Worm (Caenorhabditis elegans) whole organism, young adult: ENCODE measurements around the gene tatn-1.

ENCODE experiments used
- B0035.1 ChIP-seq: sonication (generic microtip); optimal IDR thresholded peaks from 2 replicates; lab custom pipeline; 2016; ENCODE audit warnings: missing genetic modification characterization, mild to moderate bottlenecking, missing compliant biosample characterization, missing genotype, missing genetic modification reagents
- C17E4.6 ChIP-seq: fragments of 200-800 bp; sonication (Bioruptor generic); IDR thresholded peaks from 2 replicates; pipeline ENCODE4 v1.3.6; 2022; ENCODE audit warnings: missing genetic modification reagents, missing genetic modification characterization, missing compliant biosample characterization
- D2030.7 ChIP-seq: fragments of 200-800 bp; sonication (Bioruptor generic); IDR thresholded peaks from 2 replicates; pipeline ENCODE4 v1.3.6; 2022; ENCODE audit warnings: missing genetic modification reagents, missing genetic modification characterization, missing compliant biosample characterization
- F10E7.11 ChIP-seq: sonication (generic microtip); optimal IDR thresholded peaks from 2 replicates; lab custom pipeline; 2017; ENCODE audit warnings: mild to moderate bottlenecking, missing genetic modification characterization, moderate library complexity, missing compliant biosample characterization
- F52B5.7 ChIP-seq: sonication (generic microtip); optimal IDR thresholded peaks from 2 replicates; lab custom pipeline; 2016; ENCODE audit warnings: mild to moderate bottlenecking, missing genetic modification characterization, missing compliant biosample characterization
- F57C9.4 ChIP-seq: sonication (generic microtip); optimal IDR thresholded peaks from 2 replicates; lab custom pipeline; 2017; ENCODE audit warnings: mild to moderate bottlenecking, missing genetic modification characterization, missing compliant biosample characterization
- T07F8.4 ChIP-seq: sonication (generic microtip); optimal IDR thresholded peaks from 2 replicates; lab custom pipeline; 2016; ENCODE audit warnings: mild to moderate bottlenecking, missing genetic modification characterization, moderate library complexity, missing compliant biosample characterization
- Y53G8AR.9 ChIP-seq: fragments of 200-800 bp; sonication (Bioruptor generic); conservative IDR thresholded peaks from 2 replicates; pipeline ENCODE4 v1.3.6; 2022; ENCODE audit warnings: missing genetic modification reagents, missing genetic modification characterization, missing compliant biosample characterization
- Y67H2A.10 ChIP-seq: fragments of 200-800 bp; sonication (Bioruptor generic); conservative IDR thresholded peaks from 2 replicates; pipeline ENCODE4 v1.3.6; 2022; ENCODE audit warnings: missing genetic modification reagents, missing genetic modification characterization, missing compliant biosample characterization
- Y95B8A.8 ChIP-seq: fragments of 200-800 bp; sonication (Bioruptor generic); IDR thresholded peaks from 2 replicates; pipeline ENCODE4 v1.3.6; 2022; ENCODE audit warnings: missing genetic modification reagents, missing genetic modification characterization, missing compliant biosample characterization
- ama-1 ChIP-seq, 3 experiments: fragments of 150-350 bp in 1 of 3; sonication (generic microtip) in 2 of 3; optimal IDR thresholded peaks; 2 replicates each; lab custom pipeline; 2014 to 2018; ENCODE audit warnings: missing biosample characterization in 2 of 3, missing genetic modification characterization in 2 of 3, missing genetic modification reagents in 2 of 3
- atf-7 ChIP-seq: sonication (generic microtip); optimal IDR thresholded peaks from 2 replicates; lab custom pipeline; 2017; ENCODE audit warnings: mild to moderate bottlenecking, missing genetic modification characterization, missing compliant biosample characterization
- attf-5 ChIP-seq: fragments of 200-800 bp; sonication (Bioruptor generic); optimal IDR thresholded peaks from 2 replicates; lab custom pipeline; 2018; ENCODE audit warnings: mild to moderate bottlenecking, missing genetic modification characterization, missing compliant biosample characterization
- bed-2 ChIP-seq: fragments of 200-800 bp; sonication (Bioruptor generic); IDR thresholded peaks from 2 replicates; pipeline ENCODE4 v1.3.6; 2022; ENCODE audit warnings: missing genetic modification reagents, missing genetic modification characterization, missing compliant biosample characterization
- ceh-79 ChIP-seq: sonication (generic microtip); optimal IDR thresholded peaks from 2 replicates; lab custom pipeline; 2017; ENCODE audit warnings: mild to moderate bottlenecking, missing genetic modification characterization, missing compliant biosample characterization
- chd-7 ChIP-seq: sonication (generic microtip); optimal IDR thresholded peaks from 2 replicates; lab custom pipeline; 2016; ENCODE audit warnings: mild to moderate bottlenecking, missing genetic modification characterization, moderate library complexity, missing compliant biosample characterization
- dpff-1 ChIP-seq: sonication (generic microtip); optimal IDR thresholded peaks from 2 replicates; lab custom pipeline; 2017; ENCODE audit warnings: mild to moderate bottlenecking, missing genetic modification characterization, missing compliant biosample characterization
- him-1 ChIP-seq: sonication (generic microtip); optimal IDR thresholded peaks from 2 replicates; lab custom pipeline; 2016; ENCODE audit warnings: missing genotype, missing genetic modification reagents, missing genetic modification characterization, missing compliant biosample characterization
- hlh-26 ChIP-seq: fragments of 200-800 bp; sonication (Bioruptor generic); conservative IDR thresholded peaks from 2 replicates; pipeline ENCODE4 v1.3.6; 2022; ENCODE audit warnings: missing genetic modification reagents, missing genetic modification characterization, missing compliant biosample characterization
- hmg-1.2 ChIP-seq: fragments of 200-800 bp; sonication (Bioruptor generic); IDR thresholded peaks from 2 replicates; pipeline ENCODE4 v1.3.6; 2022; ENCODE audit warnings: missing genetic modification reagents, missing genetic modification characterization, missing compliant biosample characterization
- hrde-1 ChIP-seq: sonication (generic microtip); optimal IDR thresholded peaks from 2 replicates; lab custom pipeline; 2016; ENCODE audit warnings: missing genetic modification characterization, mild to moderate bottlenecking, missing compliant biosample characterization, moderate library complexity, missing genotype, missing genetic modification reagents, borderline replicate concordance
- let-526 ChIP-seq: fragments of 200-800 bp; sonication (Bioruptor generic); IDR thresholded peaks from 2 replicates; pipeline ENCODE4 v1.3.6; 2022; ENCODE audit warnings: missing genetic modification reagents, missing genetic modification characterization, missing compliant biosample characterization
- let-607 ChIP-seq, 2 experiments: fragments of 200-800 bp in 1 of 2; sonication (Bioruptor generic) in 1 of 2; sonication (generic microtip) in 1 of 2; optimal IDR thresholded peaks; 2 replicates each; lab custom pipeline; 2016 to 2018; ENCODE audit warnings: mild to moderate bottlenecking in 2 of 2, missing compliant biosample characterization in 2 of 2, missing genetic modification characterization in 2 of 2, moderate library complexity in 2 of 2, missing genotype in 1 of 2
- lin-35 ChIP-seq, 3 experiments: fragments of 150-350 bp in 2 of 3; sonication (generic microtip) in 1 of 3; optimal IDR thresholded peaks; 2 replicates each; lab custom pipeline; 2014 to 2018; ENCODE audit warnings: missing biosample characterization in 3 of 3, missing genetic modification characterization in 3 of 3, missing genetic modification reagents in 3 of 3
- lin-40 ChIP-seq: sonication (generic microtip); optimal IDR thresholded peaks from 2 replicates; lab custom pipeline; 2016; ENCODE audit warnings: missing genetic modification characterization, mild to moderate bottlenecking, missing compliant biosample characterization, missing genotype, missing genetic modification reagents
- madf-8 ChIP-seq: fragments of 200-800 bp; sonication (Bioruptor generic); conservative IDR thresholded peaks from 2 replicates; pipeline ENCODE4 v1.3.6; 2022; ENCODE audit warnings: missing genetic modification reagents, missing genetic modification characterization, missing compliant biosample characterization
- nfya-1 ChIP-seq: sonication (generic microtip); optimal IDR thresholded peaks from 2 replicates; lab custom pipeline; 2017; ENCODE audit warnings: antibody characterized with exemption, missing compliant biosample characterization, missing genetic modification characterization, borderline replicate concordance; ENCODE audit not compliant: insufficient read depth
- nhr-27 ChIP-seq: fragments of 200-800 bp; sonication (Bioruptor generic); optimal IDR thresholded peaks from 2 replicates; lab custom pipeline; 2018; ENCODE audit warnings: mild to moderate bottlenecking, missing genetic modification characterization, moderate library complexity, missing compliant biosample characterization
- pbrm-1 ChIP-seq: fragments of 200-800 bp; sonication (Bioruptor generic); IDR thresholded peaks from 2 replicates; pipeline ENCODE4 v1.3.6; 2022; ENCODE audit warnings: missing genetic modification reagents, missing genetic modification characterization, missing compliant biosample characterization
- sdz-38 ChIP-seq: sonication (generic microtip); optimal IDR thresholded peaks from 2 replicates; lab custom pipeline; 2016; ENCODE audit warnings: missing genotype, missing genetic modification characterization, missing compliant biosample characterization
- snpc-4 ChIP-seq, 5 experiments: fragments of 150-350 bp in 1 of 5; sonication (generic microtip) in 4 of 5; optimal IDR thresholded peaks; 2 replicates each; lab custom pipeline; 2014 to 2018; ENCODE audit warnings: missing genetic modification characterization in 5 of 5, missing biosample characterization in 3 of 5, antibody characterized with exemption in 2 of 5, mild to moderate bottlenecking in 2 of 5, missing compliant biosample characterization in 2 of 5, missing genotype in 2 of 5, moderate library complexity in 2 of 5, missing genetic modification reagents in 1 of 5
- tbx-9 ChIP-seq: sonication (generic microtip); optimal IDR thresholded peaks from 2 replicates; lab custom pipeline; 2016; ENCODE audit warnings: borderline replicate concordance, missing genetic modification characterization, inconsistent platforms, missing compliant biosample characterization
- unc-130 ChIP-seq: sonication (generic microtip); optimal IDR thresholded peaks from 2 replicates; lab custom pipeline; 2016; ENCODE audit warnings: missing genetic modification reagents, missing genetic modification characterization, missing compliant biosample characterization
- zfh-2 ChIP-seq: fragments of 200-800 bp; sonication (Bioruptor generic); conservative IDR thresholded peaks from 2 replicates; pipeline ENCODE4 v1.3.6; 2022; ENCODE audit warnings: missing genetic modification reagents, missing genetic modification characterization, missing compliant biosample characterization
- zim-3 ChIP-seq: sonication (generic microtip); optimal IDR thresholded peaks from 2 replicates; lab custom pipeline; 2017; ENCODE audit warnings: mild to moderate bottlenecking, missing genetic modification characterization, moderate library complexity, missing compliant biosample characterization
- ztf-18 ChIP-seq: sonication (generic microtip); optimal IDR thresholded peaks from 2 replicates; lab custom pipeline; 2016; ENCODE audit warnings: missing genotype, mild to moderate bottlenecking, missing genetic modification characterization, missing compliant biosample characterization
- ztf-22 ChIP-seq: fragments of 200-800 bp; sonication (Bioruptor generic); optimal IDR thresholded peaks from 2 replicates; lab custom pipeline; 2018; ENCODE audit warnings: mild to moderate bottlenecking, missing genetic modification characterization, moderate library complexity, missing compliant biosample characterization
- ztf-25 ChIP-seq: fragments of 200-800 bp; sonication (Bioruptor generic); IDR thresholded peaks from 2 replicates; pipeline ENCODE4 v1.3.6; 2022; ENCODE audit warnings: missing genetic modification reagents, missing genetic modification characterization, missing compliant biosample characterization
- ztf-26 ChIP-seq: sonication (generic microtip); optimal IDR thresholded peaks from 2 replicates; lab custom pipeline; 2017; ENCODE audit warnings: missing genetic modification characterization, missing compliant biosample characterization

The tatn-1 gene

DNA sequence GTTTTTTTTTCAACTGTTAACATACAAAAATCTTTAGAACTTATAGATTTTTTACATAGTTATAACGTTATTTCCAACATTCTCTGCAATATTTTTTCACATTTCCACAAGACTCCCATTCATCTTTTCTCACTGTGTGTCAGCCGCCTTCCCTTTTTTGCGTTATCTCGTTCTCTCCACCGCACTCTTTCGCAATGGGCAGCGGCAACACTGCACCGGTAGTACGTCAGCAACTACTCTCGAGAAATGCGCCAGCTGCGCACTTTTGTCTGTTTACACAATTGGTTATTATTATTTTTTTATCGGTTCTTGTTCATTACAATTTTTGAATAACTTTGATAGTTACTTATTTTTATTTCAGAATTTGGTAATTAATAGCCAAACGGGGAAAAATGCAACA lies 43.9 kb upstream of the tatn-1 start, which contains the start of gene C05G5.2 (continued):
- TF ChIP-seq Y67H2A.10 (no peak), ztf-26 (tag; lab: Kevin White, UChicago) (peak; percentile 70), zim-3 (no peak), sdz-38 (tag; lab: Kevin White, UChicago) (no peak), chd-7 (tag; lab: Kevin White, UChicago) (no peak), hmg-1.2 (GFP tag; lab: Robert Waterston, UW) (peak; percentile 56; the same call in 1 of the 2 replicates), Y95B8A.8 (GFP tag; lab: Robert Waterston, UW) (0 out of 2 replicates have a peak, but pooled peaks have one; percentile 46), T07F8.4 (no peak), B0035.1 (tag; lab: Kevin White, UChicago) (no peak), hlh-26 (GFP tag; lab: Robert Waterston, UW) (no peak), F57C9.4 (no peak), lin-35 (GFP tag; optimal IDR thresholded peaks at IDR 0.05; lab: Kevin White, UChicago) (peak in 1 of 3 experiments; percentile 78), bed-2 (GFP tag; lab: Robert Waterston, UW) (no peak), tbx-9 (no peak), atf-7 (tag; lab: Kevin White, UChicago) (peak; percentile 30), pbrm-1 (GFP tag; lab: Robert Waterston, UW) (0 out of 2 replicates have a peak, but pooled peaks have one; percentile 40), lin-40 (peak; percentile 90), let-526 (GFP tag; lab: Robert Waterston, UW) (0 out of 2 replicates have a peak, but pooled peaks have one; percentile 18), F52B5.7 (tag; lab: Kevin White, UChicago) (no peak), C17E4.6 (GFP tag; lab: Robert Waterston, UW) (no peak), snpc-4 (GFP tag; optimal IDR thresholded peaks at IDR 0.05; lab: Kevin White, UChicago) (peak; percentile 53), snpc-4 (tag; optimal IDR thresholded peaks at IDR 0.05; lab: Kevin White, UChicago) (peak; percentile 74 to 83 (median 79)), F10E7.11 (no peak), ceh-79 (tag; lab: Kevin White, UChicago) (no peak), unc-130 (GFP tag; lab: Kevin White, UChicago) (no peak), hrde-1 (tag; lab: Kevin White, UChicago) (no peak), let-607 (tag; optimal IDR thresholded peaks at IDR 0.05; lab: Kevin White, UChicago) (peak; percentile 66 to 75), ztf-18 (tag; lab: Kevin White, UChicago) (peak; percentile 96), nfya-1 (tag; lab: Kevin White, UChicago) (no peak), madf-8 (GFP tag; lab: Robert Waterston, UW) (no peak), attf-5 (peak; percentile 96), ama-1 (optimal IDR thresholded peaks at IDR 0.05; lab: Kevin White, UChicago) (no peak), ama-1 (GFP tag; optimal IDR thresholded peaks at IDR 0.05; lab: Kevin White, UChicago) (no peak), D2030.7 (no peak), him-1 (tag; lab: Kevin White, UChicago) (no peak), dpff-1 (tag; lab: Kevin White, UChicago) (no peak), Y53G8AR.9 (GFP tag; lab: Robert Waterston, UW) (peak; percentile 41; the same call in 1 of the 2 replicates), ztf-22 (peak; percentile 10), nhr-27 (tag; lab: Kevin White, UChicago) (no peak)

DNA sequence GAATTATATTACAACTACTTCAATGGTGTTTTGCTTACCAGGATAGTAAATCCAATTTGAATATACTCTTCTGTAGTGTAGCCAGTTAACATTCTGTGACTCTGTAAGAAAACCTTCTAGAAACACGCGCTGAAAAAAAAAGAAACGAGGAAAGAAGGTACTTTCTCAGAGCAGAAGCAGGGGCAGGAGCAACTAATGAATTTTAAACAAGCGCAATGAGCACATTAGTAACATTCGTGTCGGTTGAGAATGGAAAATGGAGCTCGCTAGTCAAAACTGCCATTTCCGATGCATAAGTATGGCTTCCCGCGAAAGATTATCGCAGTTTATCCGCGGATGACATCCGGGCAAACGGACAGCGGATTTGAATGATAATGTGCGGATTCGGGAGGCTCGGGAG lies 38.9 kb upstream of the tatn-1 start, which contains the start of gene C05G5.3:
Gene C05G5.3, minus strand, starts transcription at position 101 of the 400 bp plus-strand sequence.
- TF ChIP-seq zfh-2 (GFP tag; lab: Robert Waterston, UW) (0 out of 2 replicates have a peak, but pooled peaks have one; percentile 7), ztf-25 (GFP tag; lab: Robert Waterston, UW) (no peak)
